Worm (Caenorhabditis elegans) whole organism, mixed stage, embryonic: ENCODE results near the gene ent-7.

ENCODE experiments used
- M03D4.4 ChIP-seq: sonication (generic microtip); optimal IDR thresholded peaks from 2 replicates; lab custom pipeline; 2017; ENCODE audit warnings: mild to moderate bottlenecking, missing genetic modification characterization, missing compliant biosample characterization
- bed-3 ChIP-seq: fragments of 200-800 bp; sonication (Bioruptor generic); optimal IDR thresholded peaks from 3 replicates; lab custom pipeline; 2018; ENCODE audit warnings: mild to moderate bottlenecking, missing genetic modification characterization, moderate library complexity, missing compliant biosample characterization
- blmp-1 ChIP-seq: fragments of 150-350 bp; optimal IDR thresholded peaks from 2 replicates; lab custom pipeline; 2014; ENCODE audit warnings: missing biosample characterization, missing genetic modification characterization
- ceh-39 ChIP-seq: fragments of 150-350 bp; optimal IDR thresholded peaks from 2 replicates; lab custom pipeline; 2014; ENCODE audit warnings: missing biosample characterization, missing genetic modification characterization
- ceh-43 ChIP-seq: fragments of 200-800 bp; sonication (Bioruptor generic); optimal IDR thresholded peaks from 2 replicates; lab custom pipeline; 2018; ENCODE audit warnings: mild to moderate bottlenecking, missing genetic modification characterization, moderate library complexity, missing compliant biosample characterization
- ceh-83 ChIP-seq: fragments of 200-800 bp; sonication (Bioruptor generic); optimal IDR thresholded peaks from 2 replicates; lab custom pipeline; 2018; ENCODE audit warnings: mild to moderate bottlenecking, missing genetic modification characterization, missing compliant biosample characterization
- ces-1 ChIP-seq: fragments of 150-350 bp; optimal IDR thresholded peaks from 2 replicates; lab custom pipeline; 2014; ENCODE audit warnings: missing biosample characterization, missing genetic modification reagents, missing genetic modification characterization
- drap-1 ChIP-seq: fragments of 200-800 bp; sonication (Bioruptor generic); optimal IDR thresholded peaks from 3 replicates; lab custom pipeline; 2018; ENCODE audit warnings: mild to moderate bottlenecking, missing genetic modification characterization, missing compliant biosample characterization
- elt-1 ChIP-seq: sonication (generic microtip); optimal IDR thresholded peaks from 2 replicates; lab custom pipeline; 2017; ENCODE audit warnings: missing genetic modification characterization, mild to moderate bottlenecking, missing compliant biosample characterization, antibody characterized with exemption, moderate library complexity, borderline replicate concordance; ENCODE audit not compliant: insufficient read depth
- elt-3 ChIP-seq: fragments of 150-350 bp; optimal IDR thresholded peaks from 2 replicates; lab custom pipeline; 2014; ENCODE audit warnings: missing biosample characterization, missing genetic modification characterization
- flh-1 ChIP-seq: fragments of 200-800 bp; sonication (Bioruptor generic); optimal IDR thresholded peaks from 2 replicates; lab custom pipeline; 2018; ENCODE audit warnings: mild to moderate bottlenecking, missing genetic modification characterization, moderate library complexity, missing compliant biosample characterization
- ham-2 ChIP-seq: fragments of 200-800 bp; sonication (Bioruptor generic); optimal IDR thresholded peaks from 2 replicates; lab custom pipeline; 2018; ENCODE audit warnings: mild to moderate bottlenecking, missing genetic modification characterization, missing compliant biosample characterization
- hlh-1 ChIP-seq: fragments of 150-350 bp; optimal IDR thresholded peaks from 2 replicates; lab custom pipeline; 2014; ENCODE audit warnings: missing biosample characterization, missing genetic modification reagents, missing genetic modification characterization
- lin-13 ChIP-seq: fragments of 150-350 bp; optimal IDR thresholded peaks from 2 replicates; lab custom pipeline; 2014; ENCODE audit warnings: missing biosample characterization, missing genetic modification characterization
- lin-32 ChIP-seq: fragments of 200-800 bp; sonication (Bioruptor generic); optimal IDR thresholded peaks from 2 replicates; lab custom pipeline; 2018; ENCODE audit warnings: mild to moderate bottlenecking, missing genetic modification characterization, missing compliant biosample characterization
- lsy-2 ChIP-seq: fragments of 150-350 bp; optimal IDR thresholded peaks from 2 replicates; lab custom pipeline; 2014; ENCODE audit warnings: missing biosample characterization, missing genetic modification characterization
- mls-2 ChIP-seq: sonication (generic microtip); optimal IDR thresholded peaks from 2 replicates; lab custom pipeline; 2016; ENCODE audit warnings: mild to moderate bottlenecking, missing genetic modification characterization, moderate library complexity, missing compliant biosample characterization
- nhr-12 ChIP-seq: fragments of 150-350 bp; optimal IDR thresholded peaks from 2 replicates; lab custom pipeline; 2014; ENCODE audit warnings: missing biosample characterization, missing genetic modification characterization
- nhr-2 ChIP-seq: fragments of 150-350 bp; optimal IDR thresholded peaks from 2 replicates; lab custom pipeline; 2014; ENCODE audit warnings: missing biosample characterization, missing genetic modification characterization
- nhr-237 ChIP-seq: fragments of 150-350 bp; optimal IDR thresholded peaks from 2 replicates; lab custom pipeline; 2014; ENCODE audit warnings: missing biosample characterization, missing genetic modification characterization
- nhr-28 ChIP-seq: fragments of 150-350 bp; optimal IDR thresholded peaks from 2 replicates; lab custom pipeline; 2014; ENCODE audit warnings: missing biosample characterization, missing genetic modification characterization
- nhr-76 ChIP-seq: sonication (generic microtip); optimal IDR thresholded peaks from 2 replicates; lab custom pipeline; 2017; ENCODE audit warnings: missing biosample characterization, missing genetic modification characterization
- pha-4 ChIP-seq: fragments of 150-350 bp; optimal IDR thresholded peaks from 2 replicates; lab custom pipeline; 2018; ENCODE audit warnings: missing biosample characterization, missing genetic modification reagents, missing genetic modification characterization
- sem-2 ChIP-seq: fragments of 200-800 bp; sonication (Bioruptor generic); optimal IDR thresholded peaks from 2 replicates; lab custom pipeline; 2018; ENCODE audit warnings: mild to moderate bottlenecking, missing genetic modification characterization, missing compliant biosample characterization
- snpc-4 ChIP-seq: fragments of 150-350 bp; optimal IDR thresholded peaks from 2 replicates; lab custom pipeline; 2014; ENCODE audit warnings: missing biosample characterization, missing genetic modification characterization
- sptf-1 ChIP-seq: sonication (generic microtip); optimal IDR thresholded peaks from 2 replicates; lab custom pipeline; 2017; ENCODE audit warnings: mild to moderate bottlenecking, missing genetic modification characterization, moderate library complexity, missing compliant biosample characterization
- tbx-8 ChIP-seq: fragments of 200-800 bp; sonication (Bioruptor generic); optimal IDR thresholded peaks from 2 replicates; lab custom pipeline; 2018; ENCODE audit warnings: mild to moderate bottlenecking, missing genetic modification characterization, moderate library complexity, missing compliant biosample characterization
- unc-120 ChIP-seq: sonication (generic microtip); optimal IDR thresholded peaks from 2 replicates; lab custom pipeline; 2017; ENCODE audit warnings: missing genetic modification characterization, missing compliant biosample characterization; ENCODE audit not compliant: poor library complexity, severe bottlenecking
- unc-39 ChIP-seq: fragments of 150-350 bp; optimal IDR thresholded peaks from 2 replicates; lab custom pipeline; 2014; ENCODE audit warnings: missing biosample characterization, missing genetic modification characterization
- zip-8 ChIP-seq: fragments of 150-350 bp; optimal IDR thresholded peaks from 2 replicates; lab custom pipeline; 2014; ENCODE audit warnings: missing biosample characterization, missing genetic modification characterization
- ztf-11 ChIP-seq: fragments of 150-350 bp; optimal IDR thresholded peaks from 2 replicates; lab custom pipeline; 2014; ENCODE audit warnings: missing biosample characterization, missing genetic modification characterization

The ent-7 gene

DNA sequence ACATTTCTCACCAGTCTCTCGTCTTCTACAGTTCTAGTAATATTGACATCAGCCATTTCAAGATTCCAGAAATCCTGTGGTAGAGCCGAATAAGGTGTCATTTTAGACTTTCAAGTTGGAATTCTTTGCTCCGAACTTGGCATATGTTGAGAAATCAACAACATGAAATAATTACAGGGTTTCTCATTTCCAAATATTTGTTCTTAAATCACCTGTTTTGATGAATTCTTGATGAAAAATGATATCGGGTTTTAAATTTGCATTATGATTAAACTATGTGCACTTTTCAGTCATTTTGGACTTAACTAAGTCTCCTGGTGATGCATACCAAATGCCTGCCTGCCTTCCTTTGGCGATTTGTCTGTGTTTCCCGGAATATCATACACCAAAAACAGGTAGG lies 36.5 kb downstream of the ent-7 start, which contains the start of gene srv-12:
TSS of gene srv-12 (minus strand) at position 101 of the 400 bp plus-strand sequence.
- TF ChIP-seq ham-2 (GFP tag; lab: Kevin White, UChicago) (no peak), nhr-76 (tag; lab: Kevin White, UChicago) (no peak), mls-2 (no peak)

DNA sequence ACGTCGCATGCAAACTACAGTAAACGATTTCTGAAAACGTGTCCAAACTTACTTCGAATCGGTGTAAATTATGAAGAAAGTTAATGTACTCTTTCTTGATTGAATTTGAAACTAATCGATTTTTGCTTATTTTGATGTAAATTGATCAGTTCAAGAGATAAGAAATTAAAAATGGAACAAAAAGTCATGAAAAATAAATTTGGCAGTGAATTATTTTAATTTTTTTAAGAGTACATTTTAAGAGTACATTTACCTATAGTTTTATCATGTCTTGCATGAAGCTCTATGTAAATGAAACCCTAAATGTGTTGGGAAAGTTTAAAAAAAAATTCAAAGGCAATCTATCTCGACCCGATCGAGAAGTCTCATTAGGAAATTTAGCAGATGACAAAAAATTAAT lies 39.1 kb downstream of the ent-7 start, which contains the start of gene T04B2.7:
TSS of gene T04B2.7 (minus strand) at position 101 of the 400 bp plus-strand sequence.
- TF ChIP-seq elt-3 (no peak), sptf-1 (tag; lab: Kevin White, UChicago) (no peak), ztf-11 (tag; lab: Kevin White, UChicago) (no peak), snpc-4 (no peak), elt-1 (no peak), flh-1 (no peak), M03D4.4 (tag; lab: Kevin White, UChicago) (no peak), ces-1 (GFP tag; lab: Kevin White, UChicago) (no peak), ceh-83 (GFP tag; lab: Kevin White, UChicago) (no peak), ceh-39 (tag; lab: Kevin White, UChicago) (no peak), blmp-1 (tag; lab: Kevin White, UChicago) (no peak), unc-39 (tag; lab: Kevin White, UChicago) (no peak), lin-13 (tag; lab: Kevin White, UChicago) (no peak), lsy-2 (tag; lab: Kevin White, UChicago) (no peak), sem-2 (no peak)
- TF ChIP-seq, all 35 proteins: peak for 0

DNA sequence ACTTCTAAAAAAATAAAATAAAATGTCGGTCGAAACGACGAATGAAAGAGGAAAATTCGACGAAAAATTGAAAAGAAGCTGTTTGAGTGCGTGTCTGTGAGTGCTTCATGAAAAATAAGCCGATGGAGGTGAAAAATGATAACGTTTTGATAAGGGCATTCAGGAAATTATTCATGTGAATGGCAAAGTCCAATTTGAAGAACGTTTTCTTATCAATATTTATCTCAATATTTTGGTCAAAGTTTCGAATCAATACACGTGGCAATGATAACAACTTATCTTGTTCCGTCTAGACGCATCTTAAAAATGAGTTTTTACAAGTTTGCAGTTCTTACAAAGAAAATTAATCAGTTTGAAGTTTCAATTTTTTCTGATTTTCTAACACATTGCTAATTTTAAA lies 42.1 kb downstream of the ent-7 start:
- TF ChIP-seq tbx-8 (no peak), flh-1 (no peak), ham-2 (GFP tag; lab: Kevin White, UChicago) (no peak), pha-4 (tag; lab: Kevin White, UChicago) (no peak), drap-1 (GFP tag; lab: Kevin White, UChicago) (no peak), unc-120 (tag; lab: Kevin White, UChicago) (no peak), unc-39 (tag; lab: Kevin White, UChicago) (no peak), elt-1 (no peak), M03D4.4 (tag; lab: Kevin White, UChicago) (no peak), nhr-28 (tag; lab: Kevin White, UChicago) (no peak), mls-2 (no peak), lin-13 (tag; lab: Kevin White, UChicago) (no peak), elt-3 (no peak), hlh-1 (tag; lab: Kevin White, UChicago) (no peak), nhr-237 (tag; lab: Kevin White, UChicago) (no peak)

DNA sequence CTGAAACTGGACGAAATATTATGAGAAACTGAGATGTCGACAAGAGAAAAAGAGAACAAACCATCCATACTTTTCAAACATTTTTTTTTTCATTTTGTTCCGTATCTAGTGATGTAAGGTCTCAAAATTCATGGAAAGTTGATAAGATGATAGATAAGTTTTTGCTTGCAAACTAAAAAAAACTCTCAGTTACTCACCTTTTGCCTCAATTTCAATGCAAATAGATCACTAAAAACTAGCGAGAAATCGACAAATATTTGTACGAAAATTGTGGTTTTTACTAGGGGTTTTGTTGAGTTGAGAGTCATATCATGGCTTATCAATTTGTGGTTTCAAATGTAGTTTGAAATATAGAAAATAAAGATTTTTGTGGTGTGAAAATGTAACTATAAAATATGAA lies 43.7 kb downstream of the ent-7 start:
- TF ChIP-seq nhr-2, result no peak
- no peak for TF ChIP-seq nhr-237 (tag; lab: Kevin White, UChicago)
- no peak for TF ChIP-seq blmp-1 (tag; lab: Kevin White, UChicago)
- TF ChIP-seq snpc-4, result no peak
- no peak for TF ChIP-seq ceh-83 (GFP tag; lab: Kevin White, UChicago)
- no peak for TF ChIP-seq lsy-2 (tag; lab: Kevin White, UChicago)
- no peak for TF ChIP-seq sem-2
- TF ChIP-seq elt-3, result no peak

DNA sequence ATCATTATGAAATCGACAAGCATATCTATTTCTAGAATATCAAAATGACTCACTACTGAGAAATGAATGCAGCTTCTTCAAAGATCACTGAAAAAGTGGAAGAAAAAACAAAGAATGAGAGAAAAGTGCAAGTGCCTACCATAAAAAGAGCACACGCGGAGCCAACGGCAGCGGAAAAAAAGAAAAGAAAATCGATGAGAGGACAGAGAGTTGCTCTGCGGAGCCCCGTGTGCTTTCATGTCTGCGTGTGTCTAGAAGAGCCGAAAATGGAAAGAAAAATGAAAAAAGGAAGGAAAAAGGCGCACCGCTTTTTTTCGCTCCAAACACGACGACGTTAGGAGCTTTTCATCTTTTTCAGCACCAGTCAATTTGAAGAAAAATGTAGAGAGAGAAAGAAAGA lies 45.7 kb downstream of the ent-7 start, which contains the start of gene ipla-7:
TSS of gene ipla-7 (minus strand) at position 122 of the 400 bp plus-strand sequence.
- TF ChIP-seq ces-1 (GFP tag; lab: Kevin White, UChicago) (peak; percentile 22), snpc-4 (no peak)

DNA sequence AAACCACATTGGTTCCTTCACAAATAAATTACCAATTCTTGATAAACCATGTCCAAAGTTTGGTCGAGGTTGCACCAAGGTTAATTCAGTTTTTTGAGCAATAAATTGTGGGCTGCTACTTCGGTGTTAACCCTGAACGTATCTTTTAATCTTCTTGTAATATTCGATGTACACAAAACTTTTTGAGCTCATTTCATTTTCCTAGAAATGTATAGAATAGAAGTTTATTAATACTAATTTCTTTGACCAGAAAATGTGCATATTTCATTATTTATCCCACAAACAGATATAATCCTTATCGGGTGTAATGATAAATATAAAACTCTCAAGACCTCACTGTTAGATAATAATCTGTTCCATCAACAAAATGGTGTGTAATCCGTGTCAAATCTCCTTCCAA lies 46.9 kb downstream of the ent-7 start:
- no peak for TF ChIP-seq ztf-11 (tag; lab: Kevin White, UChicago)
- TF ChIP-seq ceh-83 (GFP tag; lab: Kevin White, UChicago), result no peak
- no peak for TF ChIP-seq nhr-76 (tag; lab: Kevin White, UChicago)
- no peak for TF ChIP-seq lin-32 (GFP tag; lab: Kevin White, UChicago)
- no peak for TF ChIP-seq bed-3 (GFP tag; lab: Kevin White, UChicago)
- no peak for TF ChIP-seq nhr-12
- TF ChIP-seq zip-8 (tag; lab: Kevin White, UChicago), result no peak
- TF ChIP-seq pha-4 (tag; lab: Kevin White, UChicago), result no peak
- TF ChIP-seq ceh-43, result no peak
- TF ChIP-seq flh-1, result no peak
- no peak for TF ChIP-seq elt-1
- TF ChIP-seq ham-2 (GFP tag; lab: Kevin White, UChicago), result no peak
- no peak for TF ChIP-seq blmp-1 (tag; lab: Kevin White, UChicago)
- TF ChIP-seq mls-2, result no peak
- TF ChIP-seq, all 35 proteins: peak for 0
